Fruit fly (Drosophila melanogaster) whole organism, pupa: ENCODE results near the gene Tao.

ENCODE experiments used
- CG10348 ChIP-seq: fragments of 200-800 bp; sonication (Bioruptor generic); IDR thresholded peaks from 2 replicates; pipeline ENCODE4 v1.3.6; 2022; ENCODE audit warnings: missing biosample characterization, missing genetic modification characterization
- CG12605 ChIP-seq: fragments of 200-800 bp; sonication (Bioruptor generic); IDR thresholded peaks from 2 replicates; pipeline ENCODE4 v1.3.6; 2022; ENCODE audit warnings: missing biosample characterization, missing genetic modification characterization
- CG13204 ChIP-seq: fragments of 200-800 bp; sonication (Bioruptor generic); optimal IDR thresholded peaks from 2 replicates; lab custom pipeline; 2018; ENCODE audit warnings: missing biosample characterization, mild to moderate bottlenecking, missing genetic modification characterization, moderate library complexity
- CG14655 ChIP-seq: fragments of 200-800 bp; sonication (Bioruptor generic); optimal IDR thresholded peaks from 3 replicates; lab custom pipeline; 2017; ENCODE audit warnings: mild to moderate bottlenecking, missing biosample characterization, missing genetic modification reagents, missing genetic modification characterization
- CG15710 ChIP-seq: fragments of 200-800 bp; sonication (Bioruptor generic); optimal IDR thresholded peaks from 2 replicates; lab custom pipeline; 2018; ENCODE audit warnings: missing biosample characterization, mild to moderate bottlenecking, missing genetic modification characterization, moderate library complexity
- CG17806 ChIP-seq: fragments of 200-800 bp; sonication (Bioruptor generic); optimal IDR thresholded peaks from 2 replicates; lab custom pipeline; 2018; ENCODE audit warnings: missing biosample characterization, mild to moderate bottlenecking, missing genetic modification characterization, moderate library complexity
- CG32121 ChIP-seq: fragments of 200-800 bp; sonication (Bioruptor generic); IDR thresholded peaks from 2 replicates; pipeline ENCODE4 v1.3.6; 2022; ENCODE audit warnings: missing biosample characterization, missing genetic modification characterization
- CG34367 ChIP-seq: fragments of 200-800 bp; sonication (Bioruptor generic); optimal IDR thresholded peaks from 2 replicates; lab custom pipeline; 2018; ENCODE audit warnings: missing biosample characterization, mild to moderate bottlenecking, missing genetic modification characterization
- CG4496 ChIP-seq: fragments of 200-800 bp; sonication (Bioruptor generic); IDR thresholded peaks from 3 replicates; pipeline ENCODE4 v1.3.6; 2022; ENCODE audit warnings: missing biosample characterization, missing genetic modification characterization
- CG8159 ChIP-seq: fragments of 200-800 bp; sonication (Bioruptor generic); optimal IDR thresholded peaks from 3 replicates; lab custom pipeline; 2018; ENCODE audit warnings: missing biosample characterization, mild to moderate bottlenecking, missing genetic modification characterization, moderate library complexity
- CG8301 ChIP-seq: fragments of 200-800 bp; sonication (Bioruptor generic); optimal IDR thresholded peaks from 2 replicates; lab custom pipeline; 2018; ENCODE audit warnings: missing biosample characterization, mild to moderate bottlenecking, missing genetic modification characterization
- CG9948 ChIP-seq: fragments of 200-800 bp; sonication (Bioruptor generic); optimal IDR thresholded peaks from 2 replicates; lab custom pipeline; 2018; ENCODE audit warnings: missing biosample characterization, mild to moderate bottlenecking, missing genetic modification characterization, moderate library complexity
- D1 ChIP-seq: fragments of 200-800 bp; sonication (Bioruptor generic); optimal IDR thresholded peaks from 2 replicates; lab custom pipeline; 2018; ENCODE audit warnings: missing biosample characterization, mild to moderate bottlenecking, missing genetic modification characterization, moderate library complexity
- EcR ChIP-seq: fragments of 200-800 bp; sonication (Bioruptor generic); optimal IDR thresholded peaks from 3 replicates; lab custom pipeline; 2019; ENCODE audit warnings: missing biosample characterization, missing genetic modification characterization, mild to moderate bottlenecking, moderate library complexity, missing genetic modification reagents
- Ets98B ChIP-seq: fragments of 200-800 bp; sonication (Bioruptor generic); IDR thresholded peaks from 2 replicates; pipeline ENCODE4 v1.3.6; 2022; ENCODE audit warnings: missing biosample characterization, missing genetic modification characterization
- Pif1A ChIP-seq: fragments of 200-800 bp; sonication (Bioruptor generic); optimal IDR thresholded peaks from 3 replicates; lab custom pipeline; 2016; ENCODE audit warnings: missing biosample characterization, missing genetic modification characterization
- Pif1B ChIP-seq: fragments of 200-800 bp; sonication (Bioruptor generic); optimal IDR thresholded peaks from 3 replicates; lab custom pipeline; 2016; ENCODE audit warnings: missing biosample characterization, missing genetic modification characterization
- Snoo ChIP-seq: fragments of 200-800 bp; sonication (Bioruptor generic); optimal IDR thresholded peaks from 3 replicates; lab custom pipeline; 2017; ENCODE audit warnings: missing biosample characterization, mild to moderate bottlenecking, missing genetic modification characterization, inconsistent platforms
- fd96Ca ChIP-seq: fragments of 200-800 bp; sonication (Bioruptor generic); IDR thresholded peaks from 3 replicates; pipeline ENCODE4 v1.3.6; 2022; ENCODE audit warnings: missing biosample characterization, missing genetic modification characterization
- gl ChIP-seq: fragments of 200-800 bp; sonication (Bioruptor generic); optimal IDR thresholded peaks from 2 replicates; lab custom pipeline; 2018; ENCODE audit warnings: missing biosample characterization, mild to moderate bottlenecking, missing genetic modification characterization
- rn ChIP-seq: fragments of 200-800 bp; sonication (Bioruptor generic); IDR thresholded peaks from 2 replicates; pipeline ENCODE4 v1.3.6; 2022; ENCODE audit warnings: missing biosample characterization, missing genetic modification characterization

Gene Tao

dm6 chrX:19606558-19606957 lies 27.0 kb upstream of the Tao start:
- no peak for TF ChIP-seq Pif1A (GFP tag; lab: Kevin White, UChicago)
- no peak for TF ChIP-seq CG4496 (GFP tag; lab: Robert Waterston, UW)
- no peak for TF ChIP-seq CG15710

- no peak for TF ChIP-seq CG14655 (GFP tag; lab: Kevin White, UChicago)
- TF ChIP-seq CG13204 (GFP tag; lab: Kevin White, UChicago) = peak; percentile 29
These were observed 26.3 kb upstream of the Tao start for dm6 chrX:19605915-19606314.

DNA sequence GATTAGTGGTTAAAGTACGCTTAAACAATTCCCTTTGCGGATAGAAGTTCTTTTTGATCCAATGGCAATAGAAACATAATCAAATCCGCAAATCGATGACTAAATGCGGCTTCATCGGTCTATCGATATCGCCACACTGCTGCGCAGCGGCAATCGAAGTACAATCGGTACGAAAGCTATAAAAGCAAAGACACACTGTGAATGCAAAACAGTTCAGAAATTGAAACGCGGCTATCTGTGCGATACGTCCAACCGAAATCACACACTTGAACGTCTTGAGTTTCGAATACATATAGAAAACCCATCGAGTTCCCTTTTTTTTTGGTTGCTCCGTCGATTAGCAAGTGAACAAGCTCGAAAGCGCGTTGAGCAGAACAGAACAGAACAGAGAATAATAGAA lies 25.4 kb upstream of the Tao start, which contains the start of gene CG14207:
CG14207 (plus strand) TSS at position 203 of the 400 bp plus-strand sequence.
- peak; percentile 39; the same call in 1 of the 2 replicates for TF ChIP-seq CG32121 (GFP tag; lab: Robert Waterston, UW)
- TF ChIP-seq Ets98B (GFP tag; lab: Robert Waterston, UW) = peak; percentile 30; the same call in 1 of the 2 replicates
- TF ChIP-seq CG12605 = no peak
- TF ChIP-seq CG8159 = no peak
- TF ChIP-seq EcR = peak; percentile 60
- no peak for TF ChIP-seq CG17806 (tag; lab: Kevin White, UChicago)
- no peak for TF ChIP-seq CG34367
- peak; percentile 45; the same call in 1 of the 3 replicates for TF ChIP-seq CG4496 (GFP tag; lab: Robert Waterston, UW)

- TF ChIP-seq CG15710 (peak; percentile 58), Snoo (tag; lab: Kevin White, UChicago) (peak; percentile 72), Pif1A (GFP tag; lab: Kevin White, UChicago) (peak; percentile 72), CG8301 (tag; lab: Kevin White, UChicago) (peak; percentile 83), CG17806 (tag; lab: Kevin White, UChicago) (peak; percentile 77), CG14655 (GFP tag; lab: Kevin White, UChicago) (peak; percentile 87), CG9948 (tag; lab: Kevin White, UChicago) (peak; percentile 73), fd96Ca (GFP tag; lab: Robert Waterston, UW) (peak; percentile 82), CG10348 (GFP tag; lab: Robert Waterston, UW) (peak; percentile 26; the same call in 1 of the 2 replicates), D1 (tag; lab: Kevin White, UChicago) (no peak), Ets98B (GFP tag; lab: Robert Waterston, UW) (peak; percentile 89), CG8159 (peak; percentile 72), EcR (no peak), CG32121 (GFP tag; lab: Robert Waterston, UW) (peak; percentile 82), CG34367 (peak; percentile 55), Pif1B (GFP tag; lab: Kevin White, UChicago) (peak; percentile 73), rn (GFP tag; lab: Robert Waterston, UW) (peak; percentile 59), gl (tag; lab: Kevin White, UChicago) (peak; percentile 23), CG4496 (GFP tag; lab: Robert Waterston, UW) (peak; percentile 92), CG12605 (peak; percentile 72), CG13204 (GFP tag; lab: Kevin White, UChicago) (peak; percentile 15)
These were observed 24.4 kb upstream of the Tao start for dm6 chrX:19603953-19604352.

DNA sequence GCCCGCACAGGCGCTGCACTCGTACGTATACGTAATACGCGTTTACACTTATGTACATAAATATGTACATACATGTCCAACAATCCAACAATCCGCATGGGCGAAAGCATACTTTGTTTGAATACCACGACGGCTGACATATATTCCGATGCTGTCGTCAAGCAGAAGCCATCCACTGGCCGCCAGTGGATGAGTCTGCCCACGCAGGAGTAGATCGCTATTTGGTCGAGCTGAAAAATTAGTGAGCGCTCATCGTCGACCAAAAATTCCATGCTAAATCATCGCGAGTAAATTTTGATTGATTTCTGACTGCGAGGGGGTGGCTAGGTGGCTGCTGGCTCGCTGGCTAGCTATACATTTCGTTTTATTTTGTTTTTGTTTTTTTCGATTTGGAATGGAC lies 22.9 kb upstream of the Tao start:
- TF ChIP-seq CG32121 (GFP tag; lab: Robert Waterston, UW) = no peak
- TF ChIP-seq EcR = no peak
- TF ChIP-seq CG13204 (GFP tag; lab: Kevin White, UChicago) = no peak
- no peak for TF ChIP-seq fd96Ca (GFP tag; lab: Robert Waterston, UW)
- no peak for TF ChIP-seq D1 (tag; lab: Kevin White, UChicago)
- no peak for TF ChIP-seq CG4496 (GFP tag; lab: Robert Waterston, UW)
- no peak for TF ChIP-seq CG15710
- TF ChIP-seq Pif1A (GFP tag; lab: Kevin White, UChicago) = no peak
- no peak for TF ChIP-seq CG14655 (GFP tag; lab: Kevin White, UChicago)
- TF ChIP-seq CG12605 = no peak
- TF ChIP-seq CG9948 (tag; lab: Kevin White, UChicago) = no peak
- no peak for TF ChIP-seq Pif1B (GFP tag; lab: Kevin White, UChicago)
- TF ChIP-seq CG17806 (tag; lab: Kevin White, UChicago) = no peak
- no peak for TF ChIP-seq CG8301 (tag; lab: Kevin White, UChicago)
- TF ChIP-seq Ets98B (GFP tag; lab: Robert Waterston, UW) = no peak
- no peak for TF ChIP-seq gl (tag; lab: Kevin White, UChicago)
- TF ChIP-seq rn (GFP tag; lab: Robert Waterston, UW) = no peak
- no peak for TF ChIP-seq Snoo (tag; lab: Kevin White, UChicago)
- no peak for TF ChIP-seq CG8159

dm6 chrX:19601644-19602043 lies 22.0 kb upstream of the Tao start, which contains the start of gene CG14220:
Gene CG14220 (minus strand): TSS chrX:19601851.
- TF ChIP-seq CG4496 (GFP tag; lab: Robert Waterston, UW) (no peak), Snoo (tag; lab: Kevin White, UChicago) (no peak), fd96Ca (GFP tag; lab: Robert Waterston, UW) (no peak), Ets98B (GFP tag; lab: Robert Waterston, UW) (no peak), CG17806 (tag; lab: Kevin White, UChicago) (no peak), CG8159 (no peak), CG15710 (no peak), gl (tag; lab: Kevin White, UChicago) (no peak), EcR (no peak), D1 (tag; lab: Kevin White, UChicago) (no peak)
